Fruit fly (Drosophila melanogaster) whole organism, larva: ENCODE data around the gene CG14826.

Source experiments
- noc ChIP-seq: fragments of 200-800 bp; sonication (Bioruptor generic); optimal IDR thresholded peaks from 3 replicates; lab custom pipeline; 2019; ENCODE audit warnings: missing biosample characterization, mild to moderate bottlenecking, missing genetic modification characterization, moderate library complexity

The CG14826 gene

dm6 chr3L:7283541-7283940 lies 49.2 kb downstream of the CG14826 start:
- TF ChIP-seq noc = no peak
